Fruit fly (Drosophila melanogaster): ENCODE results near the gene lmgB.

lmgB gene

DNA sequence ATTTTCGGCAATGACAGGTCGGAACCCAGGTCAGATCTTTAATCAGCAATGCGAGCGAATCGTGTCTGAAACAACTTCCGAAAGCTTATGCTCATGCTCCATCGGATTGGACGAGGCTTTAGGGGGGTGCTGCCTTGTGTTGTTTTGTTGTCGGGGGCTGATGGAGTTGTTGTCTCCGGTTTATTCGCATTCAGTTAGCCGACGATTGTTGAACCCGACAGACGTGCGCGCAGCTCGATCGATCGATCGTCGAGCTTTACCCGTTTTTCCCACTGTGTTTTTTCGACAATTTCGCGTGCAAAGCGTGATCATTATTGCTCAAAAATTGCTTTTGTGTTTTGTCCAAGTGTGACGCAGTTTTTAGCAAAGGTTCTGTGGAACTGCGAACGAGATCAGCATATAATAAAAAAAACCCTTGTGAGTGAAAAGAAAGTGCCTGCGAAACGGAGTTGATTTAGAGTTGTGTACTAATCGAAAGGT lies 573 bp upstream of the lmgB start, which contains the start of gene CG17834 (continued):
- TF ChIP-seq nom (GFP tag; optimal IDR thresholded peaks at IDR 0.05) (peak; percentile 65), mirr (GFP tag; optimal IDR thresholded peaks at IDR 0.05) (peak; percentile 80), CG33557 (GFP tag; optimal IDR thresholded peaks at IDR 0.05) (no peak), da (GFP tag; optimal IDR thresholded peaks at IDR 0.05) (no peak), sens (GFP tag) (peak; percentile 64), CG17186 (GFP tag; optimal IDR thresholded peaks at IDR 0.05) (no peak), CHES-1-like (GFP tag; optimal IDR thresholded peaks at IDR 0.05) (no peak), Jarid2 (GFP tag; optimal IDR thresholded peaks at IDR 0.05) (peak; percentile 88), bab2 (GFP tag; optimal IDR thresholded peaks at IDR 0.05) (no peak), fd3F (GFP tag; optimal IDR thresholded peaks at IDR 0.05) (no peak), ara (GFP tag; IDR thresholded peaks at IDR 0.05) (peak; percentile 13; the same call in 1 of the 2 replicates), CG4707 (GFP tag; optimal IDR thresholded peaks at IDR 0.05) (no peak), Dip2 (GFP tag; IDR thresholded peaks at IDR 0.05) (no peak), CG10565 (GFP tag; optimal IDR thresholded peaks at IDR 0.05) (no peak)

DNA sequence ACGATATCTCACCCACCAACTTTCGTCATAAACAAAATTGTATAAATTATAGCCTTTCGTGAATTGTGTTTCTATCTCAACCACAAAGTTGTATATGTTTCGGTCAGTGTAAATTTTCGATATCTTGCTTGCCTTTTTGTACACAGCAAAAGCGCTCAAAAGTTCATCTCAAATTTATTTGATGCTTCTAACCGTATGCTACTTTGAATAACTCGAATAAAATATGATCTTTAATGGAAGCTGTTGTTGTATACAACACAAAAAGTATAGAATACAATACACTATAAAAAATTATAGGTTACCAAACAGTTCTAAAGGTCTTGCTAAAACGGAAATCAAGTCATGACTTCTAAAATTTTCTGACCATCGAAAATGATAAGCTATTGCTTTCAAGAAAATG lies 3.4 kb downstream of the lmgB start:
- TF ChIP-seq Ets65A (GFP tag): peak; percentile 61
- TF ChIP-seq fru (optimal IDR thresholded peaks at IDR 0.05): no peak
- no peak for TF ChIP-seq CG4617 (GFP tag; optimal IDR thresholded peaks at IDR 0.05; ENCODE audit: borderline replicate concordance)
- peak; percentile 2 for TF ChIP-seq zf30C (GFP tag; optimal IDR thresholded peaks at IDR 0.05)
- no peak for TF ChIP-seq aop (GFP tag; IDR thresholded peaks at IDR 0.05)
- TF ChIP-seq ken (GFP tag; IDR thresholded peaks at IDR 0.05): no peak
- peak in 1 of 2 experiments; percentile 71 for TF ChIP-seq Pdp1 (GFP tag; optimal IDR thresholded peaks at IDR 0.05)
- no peak for TF ChIP-seq Scr (GFP tag; IDR thresholded peaks at IDR 0.05; ENCODE audit: partially characterized antibody)
- no peak for TF ChIP-seq CG17802 (tag; optimal IDR thresholded peaks at IDR 0.05)
- TF ChIP-seq CG10565 (GFP tag; optimal IDR thresholded peaks at IDR 0.05): no peak

DNA sequence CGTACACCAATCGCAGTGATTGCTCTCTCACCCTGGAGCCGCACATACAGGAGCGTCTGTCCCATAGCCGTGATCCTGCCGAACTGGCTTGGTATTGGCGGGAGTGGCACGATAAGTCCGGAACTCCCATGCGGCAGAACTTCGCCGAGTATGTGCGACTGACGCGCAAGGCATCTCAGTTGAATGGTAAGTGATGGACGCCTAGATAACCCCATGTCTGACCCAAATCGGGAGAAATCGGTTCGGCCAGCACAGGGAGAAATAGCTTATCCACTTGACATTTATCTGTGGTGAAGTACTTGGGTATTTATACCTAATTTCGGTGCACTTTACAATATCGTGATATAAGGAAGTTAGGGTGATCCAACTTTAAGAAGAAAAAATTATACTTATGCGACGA lies 5.6 kb downstream of the lmgB start:
- TF ChIP-seq gce (GFP tag; IDR thresholded peaks at IDR 0.05) (no peak), CG8388 (GFP tag; optimal IDR thresholded peaks at IDR 0.05) (no peak), her (GFP tag; optimal IDR thresholded peaks at IDR 0.05) (no peak), CG10321 (GFP tag; IDR thresholded peaks at IDR 0.05) (no peak), CG1832 (GFP tag; optimal IDR thresholded peaks at IDR 0.05) (no peak), CG11398 (GFP tag; optimal IDR thresholded peaks at IDR 0.05) (no peak), CG13287 (GFP tag; IDR thresholded peaks at IDR 0.05; ENCODE audit: partially characterized antibody) (no peak), CG8478 (optimal IDR thresholded peaks at IDR 0.05) (no peak), MBD-R2 (GFP tag; IDR thresholded peaks at IDR 0.05) (0 out of 2 replicates have a peak, but pooled peaks have one; percentile 8), CG12391 (tag; optimal IDR thresholded peaks at IDR 0.05) (no peak), CG4328 (GFP tag; optimal IDR thresholded peaks at IDR 0.05) (no peak), vnd (GFP tag; IDR thresholded peaks at IDR 0.05; ENCODE audit: partially characterized antibody) (no peak), HLH4C (GFP tag; IDR thresholded peaks at IDR 0.05; ENCODE audit: partially characterized antibody) (no peak), Dll (GFP tag; IDR thresholded peaks at IDR 0.05; ENCODE audit: partially characterized antibody) (no peak), CG15514 (GFP tag; optimal IDR thresholded peaks at IDR 0.05) (no peak), tx (GFP tag; optimal IDR thresholded peaks at IDR 0.05) (no peak), jing (GFP tag; optimal IDR thresholded peaks at IDR 0.05) (no peak), dimm (GFP tag; IDR thresholded peaks at IDR 0.05) (no peak), Mad (GFP tag; optimal IDR thresholded peaks at IDR 0.05) (no peak), cato (GFP tag; optimal IDR thresholded peaks at IDR 0.05; ENCODE audit: borderline replicate concordance) (no peak), Med (GFP tag) (peak; percentile 14), Bgb (GFP tag; IDR thresholded peaks at IDR 0.05; ENCODE audit: partially characterized antibody) (no peak), zfh1 (GFP tag; IDR thresholded peaks at IDR 0.05) (0 out of 3 replicates have a peak, but pooled peaks have one; percentile 7), MTF-1 (GFP tag; optimal IDR thresholded peaks at IDR 0.05; ENCODE audit: borderline replicate concordance) (no peak), Dref (GFP tag; IDR thresholded peaks at IDR 0.05) (no peak), HmgZ (tag; optimal IDR thresholded peaks at IDR 0.05) (no peak)
